Fruit fly (Drosophila melanogaster) whole organism, embryonic: Measurements from ENCODE around the gene Lgr1.
A peak's percentile ranks its signal among the peaks of the same experiment; 100 is the strongest.

Experiments used
- Awh ChIP-seq: fragments of 200-800 bp; sonication (Bioruptor generic); IDR thresholded peaks from 2 replicates; pipeline ENCODE4, ENCODE4 v1.3.6; 2022; ENCODE audit warnings: missing biosample characterization, missing genetic modification characterization
- CG11504 ChIP-seq: fragments of 200-800 bp; sonication (Bioruptor generic); optimal IDR thresholded peaks from 3 replicates; lab custom pipeline; 2019; ENCODE audit warnings: missing biosample characterization, mild to moderate bottlenecking, missing genetic modification characterization, moderate library complexity
- CG12155 ChIP-seq: fragments of 200-800 bp; sonication (Bioruptor generic); optimal IDR thresholded peaks from 3 replicates; lab custom pipeline; 2016; ENCODE audit warnings: missing biosample characterization, missing genetic modification characterization
- CG12769 ChIP-seq: fragments of 200-800 bp; sonication (Bioruptor generic); optimal IDR thresholded peaks from 2 replicates; lab custom pipeline; 2019; ENCODE audit warnings: missing biosample characterization, mild to moderate bottlenecking, missing genetic modification characterization, moderate library complexity
- CG1832 ChIP-seq: fragments of 200-800 bp; sonication (Bioruptor generic); optimal IDR thresholded peaks from 2 replicates; lab custom pipeline; 2017; ENCODE audit warnings: missing biosample characterization, mild to moderate bottlenecking, missing genetic modification characterization, inconsistent platforms
- CG18764 ChIP-seq: fragments of 200-800 bp; sonication (Bioruptor generic); optimal IDR thresholded peaks from 3 replicates; lab custom pipeline; 2016; ENCODE audit warnings: missing biosample characterization, missing genetic modification characterization
- CG3065 ChIP-seq: fragments of 200-800 bp; sonication (Bioruptor generic); optimal IDR thresholded peaks from 2 replicates; lab custom pipeline; 2016; ENCODE audit warnings: missing biosample characterization, missing genetic modification characterization
- CG3163 ChIP-seq: fragments of 200-800 bp; sonication (Bioruptor generic); optimal IDR thresholded peaks from 3 replicates; lab custom pipeline; 2016; ENCODE audit warnings: missing biosample characterization, missing genetic modification characterization
- CG32532 ChIP-seq: fragments of 200-800 bp; sonication (Bioruptor generic); IDR thresholded peaks from 2 replicates; pipeline ENCODE4 v1.3.6; 2022; ENCODE audit warnings: missing biosample characterization, missing genetic modification characterization
- CG33213 ChIP-seq: fragments of 200-800 bp; sonication (Bioruptor generic); optimal IDR thresholded peaks from 3 replicates; lab custom pipeline; 2016; ENCODE audit warnings: missing biosample characterization, missing genetic modification characterization
- CG42726 ChIP-seq: fragments of 200-800 bp; sonication (Bioruptor generic); IDR thresholded peaks from 2 replicates; pipeline ENCODE4 v1.3.6; 2022; ENCODE audit warnings: missing biosample characterization, missing genetic modification characterization; ENCODE audit not compliant: partially characterized antibody
- CG4617 ChIP-seq: fragments of 200-800 bp; sonication (Bioruptor generic); optimal IDR thresholded peaks from 3 replicates; lab custom pipeline; 2016; ENCODE audit warnings: missing biosample characterization, missing genetic modification characterization, borderline replicate concordance
- CG6272 ChIP-seq: fragments of 200-800 bp; sonication (Bioruptor generic); IDR thresholded peaks from 2 replicates; pipeline ENCODE4 v1.3.6; 2022; ENCODE audit warnings: missing biosample characterization, missing genetic modification characterization
- CG6683 ChIP-seq: fragments of 200-800 bp; sonication (Bioruptor generic); optimal IDR thresholded peaks from 2 replicates; lab custom pipeline; 2017; ENCODE audit warnings: missing biosample characterization, mild to moderate bottlenecking, missing genetic modification characterization, missing genetic modification reagents
- CG8089 ChIP-seq: fragments of 200-800 bp; sonication (Bioruptor generic); optimal IDR thresholded peaks from 3 replicates; lab custom pipeline; 2016; ENCODE audit warnings: missing biosample characterization, missing genetic modification characterization
- CG8290 ChIP-seq, 3 experiments: fragments of 200-800 bp; sonication (Bioruptor generic); optimal IDR thresholded peaks; 2 replicates each; lab custom pipeline; 2016 to 2019; ENCODE audit warnings: missing biosample characterization in 3 of 3, missing genetic modification characterization in 3 of 3, mild to moderate bottlenecking in 2 of 3, moderate library complexity in 1 of 3
- CG9932 ChIP-seq: fragments of 200-800 bp; sonication (Bioruptor generic); IDR thresholded peaks from 2 replicates; pipeline ENCODE4 v1.3.6; 2022; ENCODE audit warnings: missing biosample characterization, missing genetic modification characterization
- CHES-1-like ChIP-seq: fragments of 200-800 bp; sonication (Bioruptor generic); optimal IDR thresholded peaks from 2 replicates; lab custom pipeline; 2016; ENCODE audit warnings: missing biosample characterization, missing genetic modification characterization
- CTCF ChIP-seq: fragments of 200-800 bp; sonication (Bioruptor generic); optimal IDR thresholded peaks from 2 replicates; lab custom pipeline; 2017; ENCODE audit warnings: missing biosample characterization, mild to moderate bottlenecking, missing genetic modification characterization, moderate library complexity
- Camta ChIP-seq: fragments of 200-800 bp; sonication (Bioruptor generic); optimal IDR thresholded peaks from 2 replicates; lab custom pipeline; 2016; ENCODE audit warnings: missing biosample characterization, missing genetic modification characterization
- CoRest ChIP-seq: fragments of 200-800 bp; sonication (Bioruptor generic); optimal IDR thresholded peaks from 3 replicates; lab custom pipeline; 2018; ENCODE audit warnings: missing biosample characterization, mild to moderate bottlenecking, missing genetic modification characterization, moderate library complexity
- Ets97D ChIP-seq: fragments of 200-800 bp; sonication (Bioruptor generic); optimal IDR thresholded peaks from 3 replicates; lab custom pipeline; 2016; ENCODE audit warnings: missing biosample characterization, missing genetic modification characterization
- Fer1 ChIP-seq: fragments of 200-800 bp; sonication (Bioruptor generic); optimal IDR thresholded peaks from 2 replicates; lab custom pipeline; 2017; ENCODE audit warnings: missing biosample characterization, mild to moderate bottlenecking, missing genetic modification characterization
- Gsc ChIP-seq: fragments of 200-800 bp; sonication (Bioruptor generic); IDR thresholded peaks from 2 replicates; pipeline ENCODE4 v1.3.6; 2022; ENCODE audit warnings: missing biosample characterization, missing genetic modification characterization
- Hmr ChIP-seq: fragments of 200-800 bp; sonication (Bioruptor generic); optimal IDR thresholded peaks from 3 replicates; lab custom pipeline; 2017; ENCODE audit warnings: mild to moderate bottlenecking, missing biosample characterization, missing genetic modification reagents, missing genetic modification characterization
- MESR4 ChIP-seq: fragments of 200-800 bp; sonication (Bioruptor generic); optimal IDR thresholded peaks from 2 replicates; lab custom pipeline; 2018; ENCODE audit warnings: missing biosample characterization, mild to moderate bottlenecking, missing genetic modification characterization, moderate library complexity
- Med ChIP-seq: fragments of 200-800 bp; sonication (Bioruptor generic); peaks from one replicate; lab custom pipeline; 2016; ENCODE audit warnings: missing biosample characterization, missing genetic modification characterization, mild to moderate bottlenecking, inconsistent platforms, moderate library complexity
- Myb ChIP-seq: fragments of 200-800 bp; sonication (Bioruptor generic); optimal IDR thresholded peaks from 2 replicates; lab custom pipeline; 2016; ENCODE audit warnings: missing biosample characterization, missing genetic modification characterization
- NC2β ChIP-seq: fragments of 200-800 bp; sonication (Bioruptor generic); optimal IDR thresholded peaks from 2 replicates; lab custom pipeline; 2016; ENCODE audit warnings: missing biosample characterization, missing genetic modification characterization
- Nf-YB ChIP-seq: fragments of 200-800 bp; sonication (Bioruptor generic); optimal IDR thresholded peaks from 3 replicates; lab custom pipeline; 2019; ENCODE audit warnings: missing biosample characterization, mild to moderate bottlenecking, missing genetic modification characterization, moderate library complexity
- Nf-YC ChIP-seq: fragments of 200-800 bp; optimal IDR thresholded peaks from 3 replicates; lab custom pipeline; 2019; ENCODE audit warnings: missing biosample characterization, mild to moderate bottlenecking, missing genetic modification characterization, moderate library complexity
- amos ChIP-seq: fragments of 200-800 bp; sonication (Bioruptor generic); IDR thresholded peaks from 2 replicates; pipeline ENCODE4 v1.3.6; 2022; ENCODE audit warnings: missing biosample characterization, missing genetic modification characterization; ENCODE audit not compliant: partially characterized antibody
- croc ChIP-seq: fragments of 200-800 bp; sonication (Bioruptor generic); conservative IDR thresholded peaks from 3 replicates; pipeline ENCODE4 v1.3.6; 2022; ENCODE audit warnings: missing biosample characterization, missing genetic modification characterization
- crol ChIP-seq: fragments of 200-800 bp; sonication (Bioruptor generic); IDR thresholded peaks from 2 replicates; pipeline ENCODE4 v1.3.6; 2022; ENCODE audit warnings: missing biosample characterization, missing genetic modification characterization
- da ChIP-seq: fragments of 200-800 bp; sonication (Bioruptor generic); optimal IDR thresholded peaks from 2 replicates; lab custom pipeline; 2016; ENCODE audit warnings: missing biosample characterization, missing genetic modification characterization
- disco-r ChIP-seq: fragments of 200-800 bp; sonication (Bioruptor generic); optimal IDR thresholded peaks from 2 replicates; lab custom pipeline; 2016; ENCODE audit warnings: missing biosample characterization, missing genetic modification characterization
- dmrt11E ChIP-seq: fragments of 200-800 bp; sonication (Bioruptor generic); optimal IDR thresholded peaks from 3 replicates; lab custom pipeline; 2018; ENCODE audit warnings: missing biosample characterization, mild to moderate bottlenecking, missing genetic modification characterization, moderate library complexity
- fd3F ChIP-seq: fragments of 200-800 bp; sonication (Bioruptor generic); optimal IDR thresholded peaks from 2 replicates; lab custom pipeline; 2018; ENCODE audit warnings: missing biosample characterization, mild to moderate bottlenecking, missing genetic modification characterization, moderate library complexity
- gem ChIP-seq: fragments of 200-800 bp; sonication (Bioruptor generic); optimal IDR thresholded peaks from 2 replicates; lab custom pipeline; 2019; ENCODE audit warnings: missing biosample characterization, mild to moderate bottlenecking, missing genetic modification characterization, moderate library complexity
- gfzf ChIP-seq: fragments of 200-800 bp; sonication (Bioruptor generic); optimal IDR thresholded peaks from 2 replicates; lab custom pipeline; 2016; ENCODE audit warnings: missing biosample characterization, mild to moderate bottlenecking, missing genetic modification characterization, moderate library complexity
- grau ChIP-seq: fragments of 200-800 bp; optimal IDR thresholded peaks from 3 replicates; lab custom pipeline; 2019; ENCODE audit warnings: missing biosample characterization, mild to moderate bottlenecking, missing genetic modification characterization, moderate library complexity
- ind ChIP-seq: fragments of 200-800 bp; sonication (Bioruptor generic); optimal IDR thresholded peaks from 3 replicates; lab custom pipeline; 2016; ENCODE audit warnings: missing biosample characterization, missing genetic modification characterization
- jumu ChIP-seq: fragments of 200-800 bp; sonication (Bioruptor generic); optimal IDR thresholded peaks from 3 replicates; lab custom pipeline; 2016; ENCODE audit warnings: missing biosample characterization, missing genetic modification characterization
- nmo ChIP-seq: fragments of 200-800 bp; sonication (Bioruptor generic); optimal IDR thresholded peaks from 2 replicates; lab custom pipeline; 2018; ENCODE audit warnings: missing biosample characterization, mild to moderate bottlenecking, missing genetic modification characterization, moderate library complexity
- phol ChIP-seq: fragments of 200-800 bp; sonication (Bioruptor generic); optimal IDR thresholded peaks from 3 replicates; lab custom pipeline; 2018; ENCODE audit warnings: missing biosample characterization, mild to moderate bottlenecking, missing genetic modification characterization, moderate library complexity
- pzg ChIP-seq: fragments of 200-800 bp; sonication (Bioruptor generic); optimal IDR thresholded peaks from 3 replicates; lab custom pipeline; 2018; ENCODE audit warnings: missing biosample characterization, mild to moderate bottlenecking, missing genetic modification characterization, moderate library complexity
- sens ChIP-seq: fragments of 200-800 bp; sonication (Bioruptor generic); peaks from one replicate; lab custom pipeline; 2016; ENCODE audit warnings: missing biosample characterization, missing genetic modification characterization
- slbo ChIP-seq: fragments of 200-800 bp; sonication (Bioruptor generic); IDR thresholded peaks from 2 replicates; pipeline ENCODE4 v1.3.6; 2022; ENCODE audit warnings: missing biosample characterization, missing genetic modification characterization
- sug ChIP-seq: fragments of 200-800 bp; optimal IDR thresholded peaks from 2 replicates; lab custom pipeline; 2019; ENCODE audit warnings: missing biosample characterization, mild to moderate bottlenecking, missing genetic modification characterization, moderate library complexity
- usp ChIP-seq: fragments of >200 bp; optimal IDR thresholded peaks from 2 replicates; lab custom pipeline; 2017; ENCODE audit warnings: missing biosample characterization, missing genetic modification characterization
- vvl ChIP-seq: fragments of 200-800 bp; sonication (Bioruptor generic); IDR thresholded peaks from 2 replicates; pipeline ENCODE4 v1.3.6; 2022; ENCODE audit warnings: missing biosample characterization, missing genetic modification characterization

Lgr1 gene

DNA sequence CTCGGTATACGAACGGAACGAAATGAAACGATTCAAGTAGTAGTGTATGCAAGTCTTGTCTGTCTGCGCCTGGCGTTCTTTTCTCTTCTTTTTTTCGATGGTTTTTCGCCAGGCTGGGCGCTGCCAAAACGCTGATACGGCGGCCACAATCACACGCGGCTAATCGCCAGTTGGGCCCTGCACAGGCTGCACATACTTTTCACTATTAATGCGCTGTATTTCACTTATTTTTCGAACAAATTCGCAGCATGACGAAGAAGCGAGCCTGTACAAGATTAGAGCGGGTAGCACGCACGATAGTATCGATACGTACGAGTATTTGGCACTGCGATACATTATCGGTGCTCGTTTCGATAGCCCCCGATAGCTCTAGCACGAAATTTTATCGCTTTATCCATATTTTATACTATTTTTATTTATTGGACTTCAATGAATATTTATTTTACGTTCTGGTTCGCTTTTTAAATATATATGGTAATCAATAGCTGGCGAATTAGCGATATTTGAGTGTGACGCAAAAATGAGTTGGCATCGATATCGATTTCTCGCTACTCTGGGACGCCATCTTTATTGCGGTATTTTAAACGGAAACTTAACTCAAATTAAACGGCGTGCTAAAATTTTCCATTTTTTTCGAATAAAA, 7.4 kb upstream of the Lgr1 start, which contains the start of gene osa (continued):
- TF ChIP-seq gfzf (GFP tag; lab: Kevin White, UChicago) (peak; percentile 58), CG8089 (GFP tag; lab: Kevin White, UChicago) (no peak), Ets97D (peak; percentile 85), vvl (GFP tag; lab: Robert Waterston, UW) (no peak), grau (tag; lab: Kevin White, UChicago) (no peak), fd3F (GFP tag; lab: Kevin White, UChicago) (no peak), Gsc (no peak), CG4617 (GFP tag; lab: Kevin White, UChicago) (peak; percentile 43), Camta (peak; percentile 2), CG6683 (no peak), Hmr (GFP tag; lab: Kevin White, UChicago) (peak; percentile 16), CG12769 (tag; lab: Kevin White, UChicago) (no peak), CG1832 (GFP tag; lab: Kevin White, UChicago) (no peak), croc (GFP tag; lab: Robert Waterston, UW) (no peak), CG8290 (GFP tag; optimal IDR thresholded peaks at IDR 0.05; lab: Kevin White, UChicago) (peak; percentile 51), CG8290 (tag; optimal IDR thresholded peaks at IDR 0.05; lab: Kevin White, UChicago) (no peak), CHES-1-like (GFP tag; lab: Kevin White, UChicago) (peak; percentile 41), CG6272 (GFP tag; lab: Robert Waterston, UW) (peak; percentile 70; the same call in 1 of the 2 replicates), CG42726 (GFP tag; lab: Robert Waterston, UW) (no peak), NC2β (GFP tag; lab: Kevin White, UChicago) (peak; percentile 20), Myb (GFP tag; lab: Kevin White, UChicago) (peak; percentile 86), usp (GFP tag; lab: Kevin White, UChicago) (no peak), disco-r (GFP tag; lab: Kevin White, UChicago) (no peak), CG32532 (no peak), CG9932 (GFP tag; lab: Robert Waterston, UW) (no peak), ind (GFP tag; lab: Kevin White, UChicago) (no peak), amos (no peak), CG11504 (tag; lab: Kevin White, UChicago) (peak; percentile 13), CG18764 (GFP tag; lab: Kevin White, UChicago) (no peak), Nf-YB (GFP tag; lab: Kevin White, UChicago) (no peak), Fer1 (GFP tag; lab: Kevin White, UChicago) (peak; percentile 34), CoRest (peak; percentile 50), Awh (GFP tag; lab: Robert Waterston, UW) (no peak), da (GFP tag; lab: Kevin White, UChicago) (no peak), crol (GFP tag; lab: Robert Waterston, UW) (no peak), sens (GFP tag; lab: Kevin White, UChicago) (peak; percentile 66), Med (GFP tag; lab: Kevin White, UChicago) (peak; percentile 85), pzg (GFP tag; lab: Kevin White, UChicago) (peak; percentile 83), Nf-YC (no peak), phol (tag; lab: Kevin White, UChicago) (peak; percentile 100), gem (tag; lab: Kevin White, UChicago) (no peak), CTCF (GFP tag; lab: Kevin White, UChicago) (peak; percentile 77), CG3163 (no peak), slbo (GFP tag; lab: Robert Waterston, UW) (no peak), CG3065 (no peak), dmrt11E (peak; percentile 6), MESR4 (peak; percentile 88), CG12155 (peak; percentile 90), nmo (peak; percentile 64), sug (tag; lab: Kevin White, UChicago) (peak; percentile 29), jumu (GFP tag; lab: Kevin White, UChicago) (peak; percentile 17), CG33213 (GFP tag; lab: Kevin White, UChicago) (peak; percentile 22)
